Worm (Caenorhabditis elegans) whole organism, L1 larva: ENCODE data around the gene F54F7.6.

ENCODE experiments used
- ceh-90 ChIP-seq: sonication (generic microtip); optimal IDR thresholded peaks from 2 replicates; lab custom pipeline; 2016; ENCODE audit warnings: missing genetic modification characterization, missing compliant biosample characterization
- ces-1 ChIP-seq: fragments of 150-350 bp; optimal IDR thresholded peaks from 2 replicates; lab custom pipeline; 2014; ENCODE audit warnings: missing biosample characterization, missing genetic modification reagents, missing genetic modification characterization
- egl-13 ChIP-seq: sonication (generic microtip); optimal IDR thresholded peaks from 2 replicates; lab custom pipeline; 2016; ENCODE audit warnings: missing genotype, missing genetic modification reagents, missing genetic modification characterization, missing compliant biosample characterization
- mdl-1 ChIP-seq, 2 experiments: fragments of 150-350 bp; optimal IDR thresholded peaks; 2 replicates each; lab custom pipeline; 2014 to 2017; ENCODE audit warnings: missing biosample characterization in 2 of 2, missing genetic modification characterization in 2 of 2, inconsistent platforms in 1 of 2
- nhr-237 ChIP-seq: fragments of 150-350 bp; optimal IDR thresholded peaks from 2 replicates; lab custom pipeline; 2014; ENCODE audit warnings: missing biosample characterization, missing genetic modification characterization
- pax-3 ChIP-seq: fragments of 200-800 bp; sonication (Bioruptor generic); optimal IDR thresholded peaks from 2 replicates; lab custom pipeline; 2018; ENCODE audit warnings: mild to moderate bottlenecking, missing genetic modification characterization, moderate library complexity, missing compliant biosample characterization
- snpc-4 ChIP-seq: fragments of 150-350 bp; optimal IDR thresholded peaks from 2 replicates; lab custom pipeline; 2014; ENCODE audit warnings: missing biosample characterization, missing genetic modification characterization

DNA sequence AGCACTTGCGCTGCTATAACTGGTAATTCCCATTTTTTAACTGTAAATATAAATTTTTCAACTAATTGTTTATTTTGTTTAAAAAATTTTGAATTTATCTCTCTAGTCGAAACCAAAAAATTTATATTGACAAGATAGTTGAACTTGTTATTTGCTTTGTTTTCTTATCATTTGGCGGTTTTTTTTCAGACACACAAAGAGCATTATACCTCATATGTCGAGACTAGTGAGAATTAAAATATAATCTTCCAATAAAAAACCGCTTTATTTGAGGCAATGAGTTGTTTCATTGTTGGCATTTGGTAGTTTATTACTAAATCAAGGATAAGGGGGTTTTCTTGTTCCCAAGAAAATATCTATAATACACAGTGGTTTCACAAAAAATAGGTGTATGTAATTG is 43.0 kb downstream of the F54F7.6 start:
- TF ChIP-seq mdl-1 (tag; optimal IDR thresholded peaks at IDR 0.05; lab: Kevin White, UChicago) (no peak), ces-1 (GFP tag; lab: Kevin White, UChicago) (no peak), nhr-237 (tag; lab: Kevin White, UChicago) (no peak), snpc-4 (tag; lab: Kevin White, UChicago) (no peak), pax-3 (no peak), egl-13 (tag; lab: Kevin White, UChicago) (no peak), ceh-90 (tag; lab: Kevin White, UChicago) (no peak)
